Worm (Caenorhabditis elegans) whole organism, L4 larva: Measurements from ENCODE around the gene B0252.8.

Experiments
- F49E8.2 ChIP-seq: sonication (generic microtip); optimal IDR thresholded peaks from 2 replicates; lab custom pipeline; 2016; ENCODE audit warnings: missing compliant biosample characterization, mild to moderate bottlenecking, missing genetic modification characterization, borderline replicate concordance
- R02D3.7 ChIP-seq: fragments of 150-350 bp; sonication (generic microtip); optimal IDR thresholded peaks from 3 replicates; lab custom pipeline; 2014; ENCODE audit warnings: missing biosample characterization, missing genetic modification characterization
- Y105C5A.15 ChIP-seq: fragments of 200-800 bp; sonication (Bioruptor generic); IDR thresholded peaks from 2 replicates; pipeline ENCODE4 v1.3.6; 2022; ENCODE audit warnings: missing genetic modification characterization, missing compliant biosample characterization
- Y48G9A.11 ChIP-seq: fragments of 200-800 bp; sonication (Bioruptor generic); IDR thresholded peaks from 2 replicates; pipeline ENCODE4 v1.3.6; 2022; ENCODE audit warnings: missing genetic modification reagents, missing genetic modification characterization, missing compliant biosample characterization
- ZK337.2 ChIP-seq: fragments of 200-800 bp; sonication (Bioruptor generic); IDR thresholded peaks from 2 replicates; pipeline ENCODE4 v1.3.6; 2022; ENCODE audit warnings: missing genetic modification reagents, missing genetic modification characterization, missing compliant biosample characterization
- ZK546.5 ChIP-seq, 2 experiments: sonication (generic microtip); optimal IDR thresholded peaks; 2 replicates each; lab custom pipeline; 2017; ENCODE audit warnings: missing biosample characterization in 2 of 2, missing genetic modification characterization in 2 of 2
- aha-1 ChIP-seq: fragments of 150-350 bp; peaks from one replicate; lab custom pipeline; 2014; ENCODE audit warnings: missing biosample characterization, missing genetic modification characterization
- attf-4 ChIP-seq: sonication (generic microtip); optimal IDR thresholded peaks from 3 replicates; lab custom pipeline; 2017; ENCODE audit warnings: missing biosample characterization, missing genetic modification characterization
- ceh-28 ChIP-seq: fragments of 150-350 bp; optimal IDR thresholded peaks from 2 replicates; lab custom pipeline; 2014; ENCODE audit warnings: missing biosample characterization, missing genetic modification reagents, missing genetic modification characterization
- ceh-44 ChIP-seq: fragments of 200-800 bp; sonication (Bioruptor generic); IDR thresholded peaks from 2 replicates; pipeline ENCODE4 v1.3.6; 2022; ENCODE audit warnings: missing genetic modification reagents, missing genetic modification characterization, missing compliant biosample characterization
- ceh-82 ChIP-seq: sonication (generic microtip); optimal IDR thresholded peaks from 2 replicates; lab custom pipeline; 2017; ENCODE audit warnings: missing biosample characterization, missing genetic modification characterization
- ces-1 ChIP-seq: fragments of 150-350 bp; sonication (generic microtip); optimal IDR thresholded peaks from 4 replicates; lab custom pipeline; 2014; ENCODE audit warnings: missing biosample characterization, missing genetic modification reagents, missing genetic modification characterization
- cey-2 ChIP-seq: sonication (generic microtip); optimal IDR thresholded peaks from 3 replicates; lab custom pipeline; 2017; ENCODE audit warnings: missing genetic modification characterization, mild to moderate bottlenecking, missing compliant biosample characterization, antibody characterized with exemption, borderline replicate concordance; ENCODE audit not compliant: insufficient read depth
- daf-16 ChIP-seq, 3 experiments: sonication (generic microtip); optimal IDR thresholded peaks; 2 replicates each; lab custom pipeline; 2016 to 2017; ENCODE audit warnings: missing genetic modification characterization in 3 of 3, missing genetic modification reagents in 3 of 3, mild to moderate bottlenecking in 2 of 3, missing compliant biosample characterization in 2 of 3, missing biosample characterization in 1 of 3, moderate library complexity in 1 of 3
- daf-8 ChIP-seq: fragments of 200-800 bp; sonication (Bioruptor generic); IDR thresholded peaks from 2 replicates; pipeline ENCODE4 v1.3.6; 2022; ENCODE audit warnings: missing genetic modification characterization, missing compliant biosample characterization
- dmd-8 ChIP-seq: fragments of 200-800 bp; sonication (Bioruptor generic); IDR thresholded peaks from 2 replicates; pipeline ENCODE4 v1.3.6; 2022; ENCODE audit warnings: missing genetic modification characterization, missing compliant biosample characterization
- dmd-9 ChIP-seq: fragments of 200-800 bp; sonication (Bioruptor generic); IDR thresholded peaks from 2 replicates; pipeline ENCODE4 v1.3.6; 2022; ENCODE audit warnings: missing genetic modification reagents, missing genetic modification characterization, missing compliant biosample characterization
- dpl-1 ChIP-seq: fragments of 150-350 bp; optimal IDR thresholded peaks from 2 replicates; lab custom pipeline; 2014; ENCODE audit warnings: missing biosample characterization, missing genetic modification reagents, missing genetic modification characterization
- egl-43 ChIP-seq: fragments of 200-800 bp; sonication (Bioruptor generic); IDR thresholded peaks from 2 replicates; pipeline ENCODE4 v1.3.6; 2022; ENCODE audit warnings: missing genetic modification reagents, missing genetic modification characterization, missing compliant biosample characterization
- hif-1 ChIP-seq, 2 experiments: sonication (generic microtip); optimal IDR thresholded peaks; 2 replicates each; lab custom pipeline; 2016 to 2017; ENCODE audit warnings: missing compliant biosample characterization in 2 of 2, missing genetic modification characterization in 2 of 2, missing genetic modification reagents in 2 of 2, missing genotype in 2 of 2, mild to moderate bottlenecking in 1 of 2
- hlh-30 ChIP-seq: sonication (generic microtip); optimal IDR thresholded peaks from 2 replicates; lab custom pipeline; 2017; ENCODE audit warnings: antibody characterized with exemption, mild to moderate bottlenecking, missing genetic modification characterization, missing compliant biosample characterization; ENCODE audit not compliant: insufficient read depth
- jun-1 ChIP-seq: fragments of 150-350 bp; optimal IDR thresholded peaks from 2 replicates; lab custom pipeline; 2014; ENCODE audit warnings: missing biosample characterization, missing genetic modification reagents, missing genetic modification characterization
- lim-7 ChIP-seq: fragments of 200-800 bp; sonication (Bioruptor generic); IDR thresholded peaks from 2 replicates; pipeline ENCODE4 v1.3.6; 2022; ENCODE audit warnings: missing genetic modification characterization, missing compliant biosample characterization
- lin-13 ChIP-seq: fragments of 150-350 bp; optimal IDR thresholded peaks from 2 replicates; lab custom pipeline; 2014; ENCODE audit warnings: missing biosample characterization, missing genetic modification reagents, missing genetic modification characterization
- mdl-1 ChIP-seq, 2 experiments: fragments of 150-350 bp in 1 of 2; sonication (generic microtip) in 1 of 2; optimal IDR thresholded peaks; 2 replicates each; lab custom pipeline; 2014 to 2017; ENCODE audit warnings: missing biosample characterization in 2 of 2, missing genetic modification characterization in 2 of 2
- mdt-29 ChIP-seq: fragments of 200-800 bp; sonication (Bioruptor generic); IDR thresholded peaks from 2 replicates; pipeline ENCODE4 v1.3.6; 2022; ENCODE audit warnings: missing genetic modification reagents, missing genetic modification characterization, missing compliant biosample characterization
- mep-1 ChIP-seq: fragments of 150-350 bp; sonication (generic microtip); optimal IDR thresholded peaks from 3 replicates; lab custom pipeline; 2014; ENCODE audit warnings: missing biosample characterization, missing genetic modification characterization
- mes-2 ChIP-seq: sonication (generic microtip); optimal IDR thresholded peaks from 2 replicates; lab custom pipeline; 2016; ENCODE audit warnings: missing genotype, mild to moderate bottlenecking, missing genetic modification characterization, missing compliant biosample characterization; ENCODE audit not compliant: poor library complexity, severe bottlenecking
- mxl-3 ChIP-seq: fragments of 200-800 bp; sonication (Bioruptor generic); optimal IDR thresholded peaks from 2 replicates; lab custom pipeline; 2018; ENCODE audit warnings: mild to moderate bottlenecking, missing genetic modification characterization, missing compliant biosample characterization
- nhr-11 ChIP-seq: fragments of 150-350 bp; optimal IDR thresholded peaks from 2 replicates; lab custom pipeline; 2014; ENCODE audit warnings: missing biosample characterization, missing genetic modification characterization
- nhr-28 ChIP-seq: fragments of 150-350 bp; optimal IDR thresholded peaks from 2 replicates; lab custom pipeline; 2014; ENCODE audit warnings: missing biosample characterization, missing genetic modification characterization
- nhr-42 ChIP-seq: fragments of 200-800 bp; sonication (Bioruptor generic); IDR thresholded peaks from 2 replicates; pipeline ENCODE4 v1.3.6; 2022; ENCODE audit warnings: missing genetic modification characterization, missing compliant biosample characterization
- nhr-48 ChIP-seq: sonication (generic microtip); optimal IDR thresholded peaks from 2 replicates; lab custom pipeline; 2016; ENCODE audit warnings: mild to moderate bottlenecking, missing genetic modification characterization, missing compliant biosample characterization
- nhr-76 ChIP-seq: fragments of 150-350 bp; optimal IDR thresholded peaks from 2 replicates; lab custom pipeline; 2014; ENCODE audit warnings: missing biosample characterization, missing genetic modification characterization
- php-3 ChIP-seq: fragments of 200-800 bp; sonication (Bioruptor generic); IDR thresholded peaks from 2 replicates; pipeline ENCODE4 v1.3.6; 2022; ENCODE audit warnings: missing genetic modification reagents, missing genetic modification characterization, missing compliant biosample characterization
- rbr-2 ChIP-seq: sonication (generic microtip); optimal IDR thresholded peaks from 2 replicates; lab custom pipeline; 2016; ENCODE audit warnings: missing genotype, missing genetic modification characterization, missing compliant biosample characterization
- set-16 ChIP-seq: fragments of 200-800 bp; sonication (Bioruptor generic); IDR thresholded peaks from 2 replicates; pipeline ENCODE4 v1.3.6; 2022; ENCODE audit warnings: missing genetic modification reagents, missing genetic modification characterization, missing compliant biosample characterization
- snpc-1.2 ChIP-seq: fragments of 200-800 bp; sonication (Bioruptor generic); IDR thresholded peaks from 2 replicates; pipeline ENCODE4 v1.3.6; 2022; ENCODE audit warnings: missing genetic modification reagents, missing genetic modification characterization, missing compliant biosample characterization
- snpc-4 ChIP-seq: fragments of 150-350 bp; optimal IDR thresholded peaks from 2 replicates; lab custom pipeline; 2014; ENCODE audit warnings: missing biosample characterization, missing genetic modification characterization
- unc-62 ChIP-seq, 3 experiments: fragments of 150-350 bp in 1 of 3; sonication (generic microtip); optimal IDR thresholded peaks in 2 of 3; peaks in 1 of 3; 1 replicate in 1 of 3; 2 replicates in 2 of 3; lab custom pipeline; 2014 to 2017; ENCODE audit warnings: missing biosample characterization in 3 of 3, missing genetic modification characterization in 3 of 3, missing genetic modification reagents in 3 of 3, missing genotype in 1 of 3
- vab-7 ChIP-seq: fragments of 200-800 bp; sonication (Bioruptor generic); IDR thresholded peaks from 2 replicates; pipeline ENCODE4 v1.3.6; 2022; ENCODE audit warnings: missing genetic modification reagents, missing genetic modification characterization, missing compliant biosample characterization
- zag-1 ChIP-seq: fragments of 150-350 bp; optimal IDR thresholded peaks from 2 replicates; lab custom pipeline; 2014; ENCODE audit warnings: missing biosample characterization, missing genetic modification characterization
- zfp-2 ChIP-seq: sonication (generic microtip); optimal IDR thresholded peaks from 2 replicates; lab custom pipeline; 2016; ENCODE audit warnings: mild to moderate bottlenecking, missing genetic modification characterization, missing compliant biosample characterization
- zip-11 ChIP-seq: fragments of 200-800 bp; sonication (Bioruptor generic); IDR thresholded peaks from 2 replicates; pipeline ENCODE4 v1.3.6; 2022; ENCODE audit warnings: missing genetic modification characterization, missing compliant biosample characterization
- ztf-11 ChIP-seq: fragments of 150-350 bp; optimal IDR thresholded peaks from 2 replicates; lab custom pipeline; 2014; ENCODE audit warnings: missing biosample characterization, missing genetic modification characterization

B0252.8 gene

DNA sequence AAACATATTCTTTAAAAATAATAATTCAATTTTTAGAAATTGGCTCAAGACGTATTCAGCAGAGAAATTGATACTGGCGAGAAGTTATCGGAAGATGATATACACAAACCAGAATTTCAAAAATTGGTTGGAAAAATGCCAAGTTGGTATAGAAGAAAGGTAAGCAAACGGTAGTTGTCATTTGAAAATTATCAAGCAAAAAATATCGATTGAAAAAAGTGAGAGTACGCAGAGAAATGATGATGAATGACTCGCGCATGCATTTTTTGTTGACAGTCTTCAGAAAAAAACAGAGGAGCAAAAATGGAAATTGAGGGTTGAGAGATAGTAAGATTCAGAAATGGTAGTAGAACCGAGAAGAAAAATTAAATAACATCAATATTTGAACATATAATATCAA, 17.0 kb downstream of the B0252.8 start:
- TF ChIP-seq zag-1 (tag; lab: Kevin White, UChicago): no peak
- no peak for TF ChIP-seq zfp-2
- peak; percentile 64 for TF ChIP-seq ceh-28 (tag; lab: Kevin White, UChicago)
- no peak for TF ChIP-seq dmd-9
- TF ChIP-seq jun-1 (tag; lab: Kevin White, UChicago): no peak
- no peak for TF ChIP-seq daf-16 (GFP tag; optimal IDR thresholded peaks at IDR 0.05; lab: Kevin White, UChicago)
- TF ChIP-seq daf-16 (tag; optimal IDR thresholded peaks at IDR 0.05; lab: Kevin White, UChicago): peak; percentile 40
- TF ChIP-seq hlh-30 (tag; lab: Kevin White, UChicago): no peak
- peak in 1 of 2 experiments; percentile 37 for TF ChIP-seq unc-62 (GFP tag; optimal IDR thresholded peaks at IDR 0.05 in 1 of 2; lab: Kevin White, UChicago)
- no peak for TF ChIP-seq unc-62 (tag; optimal IDR thresholded peaks at IDR 0.05; lab: Kevin White, UChicago)
- no peak for TF ChIP-seq daf-8 (GFP tag; lab: Robert Waterston, UW)
- no peak for TF ChIP-seq ceh-44 (GFP tag; lab: Robert Waterston, UW)
- TF ChIP-seq mxl-3 (GFP tag; lab: Kevin White, UChicago): no peak
- no peak for TF ChIP-seq ces-1 (GFP tag; lab: Kevin White, UChicago)
- TF ChIP-seq vab-7: no peak
- TF ChIP-seq lim-7 (GFP tag; lab: Robert Waterston, UW): no peak
- TF ChIP-seq nhr-48 (tag; lab: Kevin White, UChicago): no peak
- no peak for TF ChIP-seq nhr-28
- no peak for TF ChIP-seq ztf-11 (tag; lab: Kevin White, UChicago)
- TF ChIP-seq, all 104 proteins: peak for 3

DNA sequence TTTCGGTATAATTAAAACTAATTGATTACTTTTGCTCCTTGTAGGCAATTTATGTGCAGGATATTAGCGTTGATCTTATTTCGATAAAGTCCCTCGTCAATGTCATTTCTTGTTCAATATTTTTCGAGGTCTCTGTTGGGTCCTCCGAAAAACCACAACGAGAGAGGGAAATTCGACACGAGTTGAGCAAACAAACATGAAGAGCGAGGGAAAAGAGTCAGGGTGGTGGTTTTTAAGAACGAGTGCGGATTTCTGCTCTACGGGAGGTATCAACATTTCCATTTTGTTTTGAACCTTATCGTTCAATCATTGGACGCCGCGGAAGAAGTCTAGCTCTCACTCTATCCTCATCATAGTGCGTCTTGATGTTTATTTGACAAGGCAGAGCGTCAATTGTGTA, 18.8 kb downstream of the B0252.8 start:
- TF ChIP-seq ZK546.5 (tag; optimal IDR thresholded peaks at IDR 0.05; lab: Kevin White, UChicago) (no peak), daf-16 (GFP tag; optimal IDR thresholded peaks at IDR 0.05; lab: Kevin White, UChicago) (peak in 1 of 2 experiments; percentile 8), daf-16 (tag; optimal IDR thresholded peaks at IDR 0.05; lab: Kevin White, UChicago) (no peak), ceh-28 (tag; lab: Kevin White, UChicago) (peak; percentile 54), egl-43 (GFP tag; lab: Robert Waterston, UW) (no peak)
- TF ChIP-seq, all 104 proteins: peak for 2

DNA sequence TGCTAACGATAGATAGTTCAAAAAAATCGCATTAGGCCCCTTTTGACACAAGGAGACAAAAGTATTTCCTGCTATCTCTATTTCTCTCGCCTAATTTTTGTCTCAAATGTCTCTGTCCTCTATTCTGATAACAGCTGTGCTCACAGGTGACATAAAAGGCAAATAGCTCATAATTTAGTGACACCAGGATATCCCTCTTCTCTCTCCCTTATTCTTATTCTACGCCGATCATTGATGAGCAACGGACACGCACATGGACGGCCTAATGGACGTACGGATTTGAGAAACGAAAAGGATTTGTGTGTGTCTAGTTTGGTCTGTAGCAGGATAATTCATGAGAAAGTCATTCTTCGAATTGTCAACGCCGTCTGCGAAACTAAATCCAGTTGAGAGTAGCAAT, 20.0 kb downstream of the B0252.8 start:
- no peak for TF ChIP-seq F49E8.2 (tag; lab: Kevin White, UChicago)
- TF ChIP-seq daf-16 (GFP tag; optimal IDR thresholded peaks at IDR 0.05; lab: Kevin White, UChicago): no peak
- no peak for TF ChIP-seq daf-16 (tag; optimal IDR thresholded peaks at IDR 0.05; lab: Kevin White, UChicago)
- no peak for TF ChIP-seq hlh-30 (tag; lab: Kevin White, UChicago)
- TF ChIP-seq Y48G9A.11 (GFP tag; lab: Robert Waterston, UW): no peak
- TF ChIP-seq R02D3.7 (tag; lab: Kevin White, UChicago): no peak
- TF ChIP-seq mep-1: no peak

DNA sequence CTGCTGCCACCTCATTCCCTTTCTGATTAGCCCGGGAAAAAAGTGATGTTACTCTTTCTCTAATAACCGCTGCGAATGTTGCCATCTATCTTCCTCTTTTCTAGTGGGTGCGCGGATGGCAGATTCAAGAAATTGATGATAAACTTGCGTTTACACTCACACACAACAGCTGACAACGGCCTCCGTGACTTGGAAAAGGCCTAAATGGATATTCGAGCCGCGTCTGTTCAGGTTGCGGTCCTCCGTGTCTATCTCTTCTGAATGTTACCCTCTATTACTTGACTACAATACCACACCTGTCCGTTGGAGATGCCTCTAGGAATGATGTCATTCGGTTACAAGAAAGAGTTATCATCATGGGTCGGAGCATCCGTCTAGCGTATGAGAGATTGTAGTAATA, 20.6 kb downstream of the B0252.8 start:
- TF ChIP-seq nhr-42 (GFP tag; lab: Robert Waterston, UW) (no peak), Y105C5A.15 (GFP tag; lab: Robert Waterston, UW) (no peak), nhr-11 (tag; lab: Kevin White, UChicago) (no peak), snpc-4 (tag; lab: Kevin White, UChicago) (no peak), ZK337.2 (GFP tag; lab: Robert Waterston, UW) (no peak), php-3 (GFP tag; lab: Robert Waterston, UW) (no peak), attf-4 (tag; lab: Kevin White, UChicago) (no peak), rbr-2 (tag; lab: Kevin White, UChicago) (no peak), mdl-1 (tag; optimal IDR thresholded peaks at IDR 0.05; lab: Kevin White, UChicago) (no peak), lin-13 (GFP tag; lab: Kevin White, UChicago) (no peak), mdt-29 (GFP tag; lab: Robert Waterston, UW) (no peak), hif-1 (tag; optimal IDR thresholded peaks at IDR 0.05; lab: Kevin White, UChicago) (no peak), dpl-1 (GFP tag; lab: Kevin White, UChicago) (no peak), set-16 (GFP tag; lab: Robert Waterston, UW) (no peak), daf-16 (GFP tag; optimal IDR thresholded peaks at IDR 0.05; lab: Kevin White, UChicago) (no peak), daf-16 (tag; optimal IDR thresholded peaks at IDR 0.05; lab: Kevin White, UChicago) (no peak), mes-2 (peak; percentile 14), jun-1 (tag; lab: Kevin White, UChicago) (no peak), ceh-82 (no peak), nhr-76 (tag; lab: Kevin White, UChicago) (no peak), aha-1 (tag; lab: Kevin White, UChicago) (peak; percentile 5), mep-1 (no peak), dmd-8 (GFP tag; lab: Robert Waterston, UW) (no peak), snpc-1.2 (GFP tag; lab: Robert Waterston, UW) (no peak), zip-11 (GFP tag; lab: Robert Waterston, UW) (no peak), cey-2 (tag; lab: Kevin White, UChicago) (no peak)
